Worm (Caenorhabditis elegans) whole organism, late embryonic: ENCODE data around the gene C35C5.10.

Experiments used
- F13H6.1 ChIP-seq: sonication (generic microtip); optimal IDR thresholded peaks from 2 replicates; lab custom pipeline; 2016; ENCODE audit warnings: missing genetic modification characterization, missing compliant biosample characterization
- ceh-2 ChIP-seq: sonication (generic microtip); optimal IDR thresholded peaks from 2 replicates; lab custom pipeline; 2016; ENCODE audit warnings: missing genotype, missing genetic modification characterization, missing compliant biosample characterization
- dmd-4 ChIP-seq: sonication (generic microtip); optimal IDR thresholded peaks from 2 replicates; lab custom pipeline; 2016; ENCODE audit warnings: borderline replicate concordance, missing genetic modification characterization, missing compliant biosample characterization
- fkh-10 ChIP-seq: fragments of 150-350 bp; optimal IDR thresholded peaks from 2 replicates; lab custom pipeline; 2014; ENCODE audit warnings: missing biosample characterization, missing genetic modification reagents, missing genetic modification characterization
- madf-2 ChIP-seq: sonication (generic microtip); optimal IDR thresholded peaks from 2 replicates; lab custom pipeline; 2017; ENCODE audit warnings: missing genetic modification characterization, missing compliant biosample characterization

- no peak for TF ChIP-seq F13H6.1 (tag; lab: Kevin White, UChicago)
- TF ChIP-seq fkh-10 (GFP tag; lab: Kevin White, UChicago), result no peak
- TF ChIP-seq ceh-2 (tag; lab: Kevin White, UChicago), result no peak
- TF ChIP-seq madf-2, result no peak
- no peak for TF ChIP-seq dmd-4 (tag; lab: Kevin White, UChicago)
Measured at ce11 chrX:11585894-11586293, 29.9 kb downstream of the C35C5.10 start.
